Worm (Caenorhabditis elegans) whole organism, young adult: Measurements from ENCODE around the gene K09F5.4.

Experiments
- B0035.1 ChIP-seq: sonication (generic microtip); optimal IDR thresholded peaks from 2 replicates; lab custom pipeline; 2016; ENCODE audit warnings: missing genetic modification characterization, mild to moderate bottlenecking, missing compliant biosample characterization, missing genotype, missing genetic modification reagents
- C06A6.2 ChIP-seq: fragments of 200-800 bp; sonication (Bioruptor generic); conservative IDR thresholded peaks from 2 replicates; pipeline ENCODE4 v1.3.6; 2022; ENCODE audit warnings: missing genetic modification characterization, missing compliant biosample characterization
- F23B12.7 ChIP-seq: sonication (generic microtip); optimal IDR thresholded peaks from 2 replicates; lab custom pipeline; 2017; ENCODE audit warnings: missing genetic modification characterization, mild to moderate bottlenecking, missing compliant biosample characterization, antibody characterized with exemption, moderate library complexity; ENCODE audit not compliant: insufficient read depth
- F33H1.4 ChIP-seq: fragments of 200-800 bp; sonication (Bioruptor generic); IDR thresholded peaks from 2 replicates; pipeline ENCODE4 v1.3.6; 2022; ENCODE audit warnings: missing genetic modification reagents, missing genetic modification characterization, missing compliant biosample characterization
- F39B2.1 ChIP-seq: fragments of 200-800 bp; sonication (Bioruptor generic); IDR thresholded peaks from 2 replicates; pipeline ENCODE4 v1.3.6; 2022; ENCODE audit warnings: missing genetic modification reagents, missing genetic modification characterization, missing compliant biosample characterization
- F52B5.7 ChIP-seq: sonication (generic microtip); optimal IDR thresholded peaks from 2 replicates; lab custom pipeline; 2016; ENCODE audit warnings: mild to moderate bottlenecking, missing genetic modification characterization, missing compliant biosample characterization
- F57A8.1 ChIP-seq: fragments of 200-800 bp; sonication (Bioruptor generic); optimal IDR thresholded peaks from 2 replicates; lab custom pipeline; 2018; ENCODE audit warnings: mild to moderate bottlenecking, missing genetic modification characterization, moderate library complexity, missing compliant biosample characterization
- K11D2.4 ChIP-seq: fragments of 200-800 bp; sonication (Bioruptor generic); IDR thresholded peaks from 2 replicates; pipeline ENCODE4 v1.3.6; 2022; ENCODE audit warnings: missing genetic modification reagents, missing genetic modification characterization, missing compliant biosample characterization
- Y53F4B.3 ChIP-seq: fragments of 200-800 bp; sonication (Bioruptor generic); IDR thresholded peaks from 2 replicates; pipeline ENCODE4 v1.3.6; 2022; ENCODE audit warnings: missing genetic modification reagents, missing genetic modification characterization, missing compliant biosample characterization
- Y53G8AR.9 ChIP-seq: fragments of 200-800 bp; sonication (Bioruptor generic); conservative IDR thresholded peaks from 2 replicates; pipeline ENCODE4 v1.3.6; 2022; ENCODE audit warnings: missing genetic modification reagents, missing genetic modification characterization, missing compliant biosample characterization
- Y95B8A.8 ChIP-seq: fragments of 200-800 bp; sonication (Bioruptor generic); IDR thresholded peaks from 2 replicates; pipeline ENCODE4 v1.3.6; 2022; ENCODE audit warnings: missing genetic modification reagents, missing genetic modification characterization, missing compliant biosample characterization
- ama-1 ChIP-seq, 3 experiments: fragments of 150-350 bp in 1 of 3; sonication (generic microtip) in 2 of 3; optimal IDR thresholded peaks; 2 replicates each; lab custom pipeline; 2014 to 2018; ENCODE audit warnings: missing biosample characterization in 2 of 3, missing genetic modification characterization in 2 of 3, missing genetic modification reagents in 2 of 3
- atf-7 ChIP-seq: sonication (generic microtip); optimal IDR thresholded peaks from 2 replicates; lab custom pipeline; 2017; ENCODE audit warnings: mild to moderate bottlenecking, missing genetic modification characterization, missing compliant biosample characterization
- attf-3 ChIP-seq: fragments of 200-800 bp; sonication (Bioruptor generic); conservative IDR thresholded peaks from 2 replicates; pipeline ENCODE4 v1.3.6; 2022; ENCODE audit warnings: missing genetic modification reagents, missing genetic modification characterization, missing compliant biosample characterization
- attf-6 ChIP-seq: fragments of 200-800 bp; sonication (Bioruptor generic); IDR thresholded peaks from 2 replicates; pipeline ENCODE4 v1.3.6; 2022; ENCODE audit warnings: missing genetic modification reagents, missing genetic modification characterization, missing compliant biosample characterization
- bed-1 ChIP-seq: fragments of 200-800 bp; sonication (Bioruptor generic); IDR thresholded peaks from 2 replicates; pipeline ENCODE4 v1.3.6; 2022; ENCODE audit warnings: missing genetic modification reagents, missing genetic modification characterization, missing compliant biosample characterization
- ceh-27 ChIP-seq: fragments of 200-800 bp; sonication (Bioruptor generic); optimal IDR thresholded peaks from 2 replicates; lab custom pipeline; 2018; ENCODE audit warnings: mild to moderate bottlenecking, missing genetic modification characterization, moderate library complexity, missing compliant biosample characterization
- ceh-40 ChIP-seq: fragments of 200-800 bp; sonication (Bioruptor generic); IDR thresholded peaks from 2 replicates; pipeline ENCODE4 v1.3.6; 2022; ENCODE audit warnings: missing genetic modification characterization, missing compliant biosample characterization
- dpl-1 ChIP-seq: fragments of 150-350 bp; optimal IDR thresholded peaks from 2 replicates; lab custom pipeline; 2014; ENCODE audit warnings: missing biosample characterization, missing genetic modification reagents, missing genetic modification characterization
- egl-44 ChIP-seq: fragments of 200-800 bp; sonication (Bioruptor generic); IDR thresholded peaks from 2 replicates; pipeline ENCODE4 v1.3.6; 2022; ENCODE audit warnings: missing genetic modification reagents, missing genetic modification characterization, missing compliant biosample characterization
- egrh-3 ChIP-seq: fragments of 200-800 bp; sonication (Bioruptor generic); IDR thresholded peaks from 2 replicates; pipeline ENCODE4 v1.3.6; 2022; ENCODE audit warnings: missing genetic modification reagents, missing genetic modification characterization, missing compliant biosample characterization
- ekl-4 ChIP-seq: fragments of 200-800 bp; sonication (Bioruptor generic); IDR thresholded peaks from 2 replicates; pipeline ENCODE4 v1.3.6; 2022; ENCODE audit warnings: missing genetic modification reagents, missing genetic modification characterization, missing compliant biosample characterization
- gei-17 ChIP-seq: fragments of 200-800 bp; sonication (Bioruptor generic); optimal IDR thresholded peaks from 2 replicates; lab custom pipeline; 2018; ENCODE audit warnings: mild to moderate bottlenecking, missing genetic modification characterization, missing compliant biosample characterization
- hmg-1.2 ChIP-seq: fragments of 200-800 bp; sonication (Bioruptor generic); IDR thresholded peaks from 2 replicates; pipeline ENCODE4 v1.3.6; 2022; ENCODE audit warnings: missing genetic modification reagents, missing genetic modification characterization, missing compliant biosample characterization
- hsf-1 ChIP-seq: fragments of 200-800 bp; sonication (Bioruptor generic); IDR thresholded peaks from 2 replicates; pipeline ENCODE4 v1.3.6; 2022; ENCODE audit warnings: missing genetic modification reagents, missing genetic modification characterization, missing compliant biosample characterization
- let-526 ChIP-seq: fragments of 200-800 bp; sonication (Bioruptor generic); IDR thresholded peaks from 2 replicates; pipeline ENCODE4 v1.3.6; 2022; ENCODE audit warnings: missing genetic modification reagents, missing genetic modification characterization, missing compliant biosample characterization
- let-607 ChIP-seq, 2 experiments: fragments of 200-800 bp in 1 of 2; sonication (Bioruptor generic) in 1 of 2; sonication (generic microtip) in 1 of 2; optimal IDR thresholded peaks; 2 replicates each; lab custom pipeline; 2016 to 2018; ENCODE audit warnings: mild to moderate bottlenecking in 2 of 2, missing compliant biosample characterization in 2 of 2, missing genetic modification characterization in 2 of 2, moderate library complexity in 2 of 2, missing genotype in 1 of 2
- lin-26 ChIP-seq: fragments of 200-800 bp; sonication (Bioruptor generic); IDR thresholded peaks from 2 replicates; pipeline ENCODE4 v1.3.6; 2022; ENCODE audit warnings: missing genetic modification reagents, missing genetic modification characterization, missing compliant biosample characterization
- lsy-27 ChIP-seq: sonication (generic microtip); optimal IDR thresholded peaks from 2 replicates; lab custom pipeline; 2017; ENCODE audit warnings: missing genetic modification characterization, mild to moderate bottlenecking, missing compliant biosample characterization, antibody characterized with exemption, missing genotype, borderline replicate concordance; ENCODE audit not compliant: insufficient read depth
- madf-3 ChIP-seq: fragments of 200-800 bp; sonication (Bioruptor generic); IDR thresholded peaks from 2 replicates; pipeline ENCODE4 v1.3.6; 2022; ENCODE audit warnings: missing genetic modification reagents, missing genetic modification characterization, missing compliant biosample characterization
- madf-8 ChIP-seq: fragments of 200-800 bp; sonication (Bioruptor generic); conservative IDR thresholded peaks from 2 replicates; pipeline ENCODE4 v1.3.6; 2022; ENCODE audit warnings: missing genetic modification reagents, missing genetic modification characterization, missing compliant biosample characterization
- mcd-1 ChIP-seq: fragments of 200-800 bp; sonication (Bioruptor generic); IDR thresholded peaks from 2 replicates; pipeline ENCODE4 v1.3.6; 2022; ENCODE audit warnings: missing genetic modification reagents, missing genetic modification characterization, missing compliant biosample characterization
- mel-28 ChIP-seq: sonication (generic microtip); optimal IDR thresholded peaks from 2 replicates; lab custom pipeline; 2016; ENCODE audit warnings: borderline replicate concordance, mild to moderate bottlenecking, missing genetic modification characterization, missing compliant biosample characterization
- nhr-90 ChIP-seq: sonication (generic microtip); optimal IDR thresholded peaks from 2 replicates; lab custom pipeline; 2016; ENCODE audit warnings: missing genotype, mild to moderate bottlenecking, missing genetic modification characterization, missing compliant biosample characterization
- rec-8 ChIP-seq, 2 experiments: sonication (generic microtip); optimal IDR thresholded peaks; 2 replicates each; lab custom pipeline; 2016; ENCODE audit warnings: mild to moderate bottlenecking in 2 of 2, missing genetic modification characterization in 2 of 2, missing genetic modification reagents in 2 of 2, missing genotype in 2 of 2, missing biosample characterization in 1 of 2, missing compliant biosample characterization in 1 of 2, moderate library complexity in 1 of 2
- repo-1 ChIP-seq: sonication (generic microtip); optimal IDR thresholded peaks from 2 replicates; lab custom pipeline; 2017; ENCODE audit warnings: mild to moderate bottlenecking, missing genetic modification characterization, missing compliant biosample characterization
- snpc-3.4 ChIP-seq: sonication (generic microtip); optimal IDR thresholded peaks from 2 replicates; lab custom pipeline; 2017; ENCODE audit warnings: missing genetic modification characterization, mild to moderate bottlenecking, missing compliant biosample characterization, antibody characterized with exemption, moderate library complexity, missing genotype, missing genetic modification reagents
- snpc-4 ChIP-seq, 5 experiments: fragments of 150-350 bp in 1 of 5; sonication (generic microtip) in 4 of 5; optimal IDR thresholded peaks; 2 replicates each; lab custom pipeline; 2014 to 2018; ENCODE audit warnings: missing genetic modification characterization in 5 of 5, missing biosample characterization in 3 of 5, antibody characterized with exemption in 2 of 5, mild to moderate bottlenecking in 2 of 5, missing compliant biosample characterization in 2 of 5, missing genotype in 2 of 5, moderate library complexity in 2 of 5, missing genetic modification reagents in 1 of 5
- tbp1 ChIP-seq: fragments of 200-800 bp; sonication (Bioruptor generic); optimal IDR thresholded peaks from 2 replicates; lab custom pipeline; 2018; ENCODE audit warnings: mild to moderate bottlenecking, missing genetic modification characterization, missing compliant biosample characterization
- tbx-9 ChIP-seq: sonication (generic microtip); optimal IDR thresholded peaks from 2 replicates; lab custom pipeline; 2016; ENCODE audit warnings: borderline replicate concordance, missing genetic modification characterization, inconsistent platforms, missing compliant biosample characterization
- xnd-1 ChIP-seq: sonication (generic microtip); optimal IDR thresholded peaks from 2 replicates; lab custom pipeline; 2016; ENCODE audit warnings: missing genotype, missing genetic modification reagents, missing genetic modification characterization, missing compliant biosample characterization
- zfh-2 ChIP-seq: fragments of 200-800 bp; sonication (Bioruptor generic); conservative IDR thresholded peaks from 2 replicates; pipeline ENCODE4 v1.3.6; 2022; ENCODE audit warnings: missing genetic modification reagents, missing genetic modification characterization, missing compliant biosample characterization
- ztf-18 ChIP-seq: sonication (generic microtip); optimal IDR thresholded peaks from 2 replicates; lab custom pipeline; 2016; ENCODE audit warnings: missing genotype, mild to moderate bottlenecking, missing genetic modification characterization, missing compliant biosample characterization
- ztf-25 ChIP-seq: fragments of 200-800 bp; sonication (Bioruptor generic); IDR thresholded peaks from 2 replicates; pipeline ENCODE4 v1.3.6; 2022; ENCODE audit warnings: missing genetic modification reagents, missing genetic modification characterization, missing compliant biosample characterization
- ztf-3 ChIP-seq: fragments of 200-800 bp; sonication (Bioruptor generic); optimal IDR thresholded peaks from 2 replicates; lab custom pipeline; 2018; ENCODE audit warnings: mild to moderate bottlenecking, missing genetic modification characterization, missing compliant biosample characterization

K09F5.4 gene

DNA sequence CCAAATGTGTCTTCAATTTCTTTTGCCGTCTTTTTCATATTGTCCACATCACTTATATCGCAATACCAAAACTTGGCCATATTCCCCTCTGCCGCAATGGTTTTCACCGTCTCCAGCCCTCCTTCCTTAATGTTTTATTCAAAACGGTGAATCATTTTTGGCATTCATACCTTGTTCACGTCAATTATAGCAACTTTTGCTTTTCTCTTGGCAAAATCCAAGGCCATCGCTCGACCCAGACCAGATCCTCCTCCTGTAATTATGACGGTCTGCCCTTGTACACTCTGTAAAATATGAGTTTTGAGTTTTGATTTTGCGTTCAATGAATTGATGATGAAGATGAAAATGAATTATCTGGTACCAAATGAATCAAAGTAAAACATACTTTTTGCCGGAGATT, 46.1 kb downstream of the K09F5.4 start:
- TF ChIP-seq attf-3 (GFP tag; lab: Robert Waterston, UW) = no peak
- no peak for TF ChIP-seq rec-8 (tag; optimal IDR thresholded peaks at IDR 0.05; lab: Kevin White, UChicago)
- TF ChIP-seq egrh-3 (GFP tag; lab: Robert Waterston, UW) = no peak
- TF ChIP-seq ztf-3 = no peak
- TF ChIP-seq C06A6.2 (GFP tag; lab: Robert Waterston, UW) = no peak
- no peak for TF ChIP-seq egl-44
- no peak for TF ChIP-seq hsf-1 (GFP tag; lab: Robert Waterston, UW)
- TF ChIP-seq lin-26 (GFP tag; lab: Robert Waterston, UW) = no peak
- TF ChIP-seq xnd-1 (tag; lab: Kevin White, UChicago) = no peak
- no peak for TF ChIP-seq Y53F4B.3 (GFP tag; lab: Robert Waterston, UW)
- TF ChIP-seq Y53G8AR.9 = no peak
- no peak for TF ChIP-seq tbp1 (GFP tag; lab: Kevin White, UChicago)
- no peak for TF ChIP-seq ztf-18 (tag; lab: Kevin White, UChicago)
- no peak for TF ChIP-seq mcd-1 (GFP tag; lab: Robert Waterston, UW)
- no peak for TF ChIP-seq F33H1.4
- no peak for TF ChIP-seq let-607 (tag; optimal IDR thresholded peaks at IDR 0.05; lab: Kevin White, UChicago)
- no peak for TF ChIP-seq ztf-25 (GFP tag; lab: Robert Waterston, UW)
- no peak for TF ChIP-seq nhr-90
- TF ChIP-seq, all 124 proteins: peak for 0

DNA sequence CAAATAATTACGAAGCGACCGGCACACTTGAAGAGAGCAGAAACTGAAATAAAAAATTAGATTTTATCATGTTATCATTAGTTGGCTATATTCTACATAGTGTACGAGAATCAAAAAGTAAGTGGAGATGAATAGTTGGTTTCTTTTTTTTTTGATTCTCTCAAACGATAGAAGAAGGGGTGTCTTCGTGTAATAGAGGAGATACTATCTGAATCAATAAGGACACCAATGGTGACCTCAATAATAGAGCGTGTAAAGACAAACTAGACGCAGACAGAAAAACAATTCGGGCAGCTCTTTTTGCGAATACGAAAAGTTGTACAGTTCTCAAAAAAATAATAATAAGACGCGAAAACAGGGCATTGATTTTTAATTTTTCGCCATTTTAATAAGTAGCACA, 48.0 kb downstream of the K09F5.4 start:
- TF ChIP-seq K11D2.4 (GFP tag; lab: Robert Waterston, UW) (no peak), tbx-9 (tag; lab: Kevin White, UChicago) (no peak), mel-28 (no peak), ama-1 (optimal IDR thresholded peaks at IDR 0.05; lab: Kevin White, UChicago) (no peak), ama-1 (GFP tag; optimal IDR thresholded peaks at IDR 0.05; lab: Kevin White, UChicago) (no peak), madf-3 (no peak)

DNA sequence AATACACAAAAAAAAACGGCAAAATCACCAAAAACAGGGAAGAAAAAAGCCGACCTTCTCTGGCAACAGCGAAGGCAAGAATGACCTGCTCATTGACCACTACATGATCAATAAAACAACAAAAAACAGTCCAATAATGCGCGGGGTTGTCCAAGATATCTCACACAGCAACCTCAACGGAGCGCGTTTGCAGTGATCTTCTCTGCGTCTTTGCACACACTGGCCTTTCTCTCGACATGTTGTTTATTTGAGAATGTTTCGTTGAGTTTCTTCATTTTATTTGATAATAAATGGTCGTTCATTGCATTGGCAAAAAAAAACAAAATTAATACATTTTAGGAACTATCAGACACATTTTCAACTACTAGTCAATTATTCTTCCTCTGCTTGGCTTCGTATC, 48.9 kb downstream of the K09F5.4 start:
- TF ChIP-seq ekl-4 (GFP tag; lab: Robert Waterston, UW) = no peak
- TF ChIP-seq K11D2.4 (GFP tag; lab: Robert Waterston, UW) = no peak
- 0 out of 2 replicates have a peak, but pooled peaks have one; percentile 25 for TF ChIP-seq C06A6.2 (GFP tag; lab: Robert Waterston, UW)
- TF ChIP-seq F57A8.1 (GFP tag; lab: Kevin White, UChicago) = no peak
- TF ChIP-seq ceh-27 (GFP tag; lab: Kevin White, UChicago) = peak; percentile 13
- TF ChIP-seq F23B12.7 (tag; lab: Kevin White, UChicago) = peak; percentile 24
- TF ChIP-seq attf-6 (GFP tag; lab: Robert Waterston, UW) = no peak
- TF ChIP-seq snpc-3.4 (tag; lab: Kevin White, UChicago) = no peak
- TF ChIP-seq gei-17 (GFP tag; lab: Kevin White, UChicago) = no peak
- TF ChIP-seq hmg-1.2 (GFP tag; lab: Robert Waterston, UW) = peak; percentile 17; the same call in 1 of the 2 replicates
- TF ChIP-seq bed-1 (GFP tag; lab: Robert Waterston, UW) = no peak
- no peak for TF ChIP-seq ceh-40 (GFP tag; lab: Robert Waterston, UW)
- no peak for TF ChIP-seq Y95B8A.8 (GFP tag; lab: Robert Waterston, UW)
- no peak for TF ChIP-seq atf-7
- no peak for TF ChIP-seq snpc-4 (GFP tag; optimal IDR thresholded peaks at IDR 0.05; lab: Kevin White, UChicago)
- TF ChIP-seq snpc-4 (tag; optimal IDR thresholded peaks at IDR 0.05; lab: Kevin White, UChicago) = no peak
- no peak for TF ChIP-seq F39B2.1 (GFP tag; lab: Robert Waterston, UW)
- TF ChIP-seq dpl-1 = no peak
- no peak for TF ChIP-seq F52B5.7
- TF ChIP-seq repo-1 = no peak
- TF ChIP-seq zfh-2 = no peak
- no peak for TF ChIP-seq lsy-27 (tag; lab: Kevin White, UChicago)
- TF ChIP-seq B0035.1 = no peak
- no peak for TF ChIP-seq let-526 (GFP tag; lab: Robert Waterston, UW)
- no peak for TF ChIP-seq Y53G8AR.9
- TF ChIP-seq madf-8 (GFP tag; lab: Robert Waterston, UW) = no peak
